Fruit fly (Drosophila melanogaster): ENCODE results near the gene promL.

Gene promL

DNA sequence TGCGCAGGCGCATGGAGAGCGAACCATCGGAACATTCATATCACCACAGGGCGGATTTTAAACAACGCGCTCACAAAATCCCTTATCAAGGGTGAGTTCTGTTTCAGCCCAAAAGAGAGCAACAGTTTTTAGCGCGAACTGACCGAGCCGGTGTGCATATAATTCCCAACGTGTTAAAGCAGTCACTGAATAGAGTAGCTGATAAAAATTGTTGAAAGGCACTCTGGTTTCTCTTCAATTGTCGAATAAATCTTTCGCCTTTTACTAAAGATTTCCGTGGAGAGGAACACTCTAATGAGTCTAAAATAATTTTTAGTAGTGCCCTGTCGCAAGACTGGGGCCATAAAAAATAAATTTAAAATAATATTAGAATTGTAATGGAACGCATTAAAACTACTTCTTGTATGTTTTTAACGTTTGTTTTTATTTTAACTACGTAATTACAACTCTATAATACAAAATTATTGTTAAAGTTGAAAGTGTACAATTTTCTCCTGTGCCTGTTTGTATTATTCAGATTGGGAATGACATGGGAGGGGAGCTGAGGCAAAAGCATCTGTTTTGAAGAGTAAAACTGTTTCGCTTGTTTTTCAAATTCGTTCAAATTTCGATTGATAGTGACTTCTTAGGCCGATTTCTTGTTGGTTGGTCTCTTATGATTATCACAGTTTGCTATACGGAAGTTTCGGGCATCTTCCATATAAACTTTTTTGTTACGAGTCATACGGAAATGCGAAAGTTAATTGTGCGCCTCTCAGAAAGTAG, 36.8 kb downstream of the promL start (continued):
- TF ChIP-seq ac (GFP tag; optimal IDR thresholded peaks at IDR 0.05) (no peak), CG10366 (GFP tag; IDR thresholded peaks at IDR 0.05) (peak; percentile 41; the same call in 1 of the 2 replicates), CG4854 (GFP tag; optimal IDR thresholded peaks at IDR 0.05) (peak; percentile 61), CG17802 (tag; optimal IDR thresholded peaks at IDR 0.05) (no peak), kah (GFP tag; optimal IDR thresholded peaks at IDR 0.05) (no peak), CG12236 (GFP tag; optimal IDR thresholded peaks at IDR 0.05) (no peak), Eip74EF (GFP tag; optimal IDR thresholded peaks at IDR 0.05) (peak in 1 of 2 experiments; percentile 20), Fer3 (tag; optimal IDR thresholded peaks at IDR 0.05) (peak; percentile 49), Kr (GFP tag; optimal IDR thresholded peaks at IDR 0.05) (no peak), CG4820 (GFP tag; optimal IDR thresholded peaks at IDR 0.05) (no peak), CG18619 (GFP tag; optimal IDR thresholded peaks at IDR 0.05) (no peak), Hand (GFP tag; optimal IDR thresholded peaks at IDR 0.05) (no peak), CG14667 (GFP tag; IDR thresholded peaks at IDR 0.05) (no peak), klu (GFP tag; IDR thresholded peaks at IDR 0.05) (no peak), CG12744 (GFP tag; optimal IDR thresholded peaks at IDR 0.05) (no peak), dpn (GFP tag; optimal IDR thresholded peaks at IDR 0.05) (peak; percentile 20 to 63), inv (GFP tag; IDR thresholded peaks at IDR 0.05; ENCODE audit: partially characterized antibody) (no peak), unc-4 (GFP tag; IDR thresholded peaks at IDR 0.05; ENCODE audit: partially characterized antibody) (0 out of 2 replicates have a peak, but pooled peaks have one; percentile 26), HHEX (GFP tag; optimal IDR thresholded peaks at IDR 0.05) (no peak), run (tag; optimal IDR thresholded peaks at IDR 0.05) (no peak), CG9797 (GFP tag; optimal IDR thresholded peaks at IDR 0.05) (no peak), CG34376 (GFP tag; optimal IDR thresholded peaks at IDR 0.05) (peak; percentile 30), Med (GFP tag) (peak; percentile 89), Lpt (GFP tag; optimal IDR thresholded peaks at IDR 0.05) (no peak), CG11456 (GFP tag; IDR thresholded peaks at IDR 0.05) (0 out of 3 replicates have a peak, but pooled peaks have one; percentile 34), D19B (GFP tag; optimal IDR thresholded peaks at IDR 0.05) (no peak), tna (GFP tag; IDR thresholded peaks at IDR 0.05; ENCODE audit: partially characterized antibody) (no peak), tap (tag; optimal IDR thresholded peaks at IDR 0.05) (no peak), tgo (GFP tag; IDR thresholded peaks at IDR 0.05) (peak; percentile 48; the same call in 2 of the 3 replicates), CrebB (tag; optimal IDR thresholded peaks at IDR 0.05) (no peak), CG6254 (GFP tag; optimal IDR thresholded peaks at IDR 0.05) (peak; percentile 19), Sry-β (GFP tag; optimal IDR thresholded peaks at IDR 0.05) (no peak), CG10462 (GFP tag; optimal IDR thresholded peaks at IDR 0.05) (no peak), CG17829 (tag; optimal IDR thresholded peaks at IDR 0.05) (peak; percentile 50), wek (GFP tag; optimal IDR thresholded peaks at IDR 0.05) (no peak), br (optimal IDR thresholded peaks at IDR 0.05) (no peak), ato (GFP tag; IDR thresholded peaks at IDR 0.05; ENCODE audit: partially characterized antibody) (peak; percentile 55; the same call in 1 of the 2 replicates), cg (GFP tag; optimal IDR thresholded peaks at IDR 0.05) (no peak), CG7556 (GFP tag; optimal IDR thresholded peaks at IDR 0.05) (peak; percentile 10), knrl (GFP tag; IDR thresholded peaks at IDR 0.05; ENCODE audit: partially characterized antibody) (peak; percentile 62; the same call in 1 of the 3 replicates), gro (GFP tag; optimal IDR thresholded peaks at IDR 0.05) (peak; percentile 15), row (GFP tag; IDR thresholded peaks at IDR 0.05) (peak; percentile 47; the same call in 2 of the 3 replicates), ro (GFP tag; IDR thresholded peaks at IDR 0.05) (no peak), bcd (GFP tag; optimal IDR thresholded peaks at IDR 0.05) (peak; percentile 34), NfI (GFP tag; optimal IDR thresholded peaks at IDR 0.05) (no peak), Meics (GFP tag; optimal IDR thresholded peaks at IDR 0.05) (no peak), CG9215 (GFP tag; IDR thresholded peaks at IDR 0.05) (no peak), Ets97D (GFP tag; optimal IDR thresholded peaks at IDR 0.05) (no peak), gem (tag; optimal IDR thresholded peaks at IDR 0.05) (no peak)
